Fruit fly (Drosophila melanogaster) Kc167 (cell line): ENCODE measurements around the gene CG8135.

Experiments used
- Myc ChIP-seq: fragments of >200 bp; optimal IDR thresholded peaks from 2 replicates; lab custom pipeline; 2017; ENCODE audit warnings: missing external identifiers
- Sin3A ChIP-seq: fragments of >200 bp; optimal IDR thresholded peaks from 2 replicates; lab custom pipeline; 2018; ENCODE audit warnings: missing external identifiers
- h ChIP-seq: fragments of >200 bp; optimal IDR thresholded peaks from 3 replicates; lab custom pipeline; 2018; ENCODE audit warnings: missing external identifiers
- insv ChIP-seq: fragments of >200 bp; optimal IDR thresholded peaks from 3 replicates; lab custom pipeline; 2018; ENCODE audit warnings: missing external identifiers
- psq ChIP-seq: fragments of >200 bp; optimal IDR thresholded peaks from 2 replicates; lab custom pipeline; 2017; ENCODE audit warnings: missing external identifiers
- ttk ChIP-seq: sonication (Bioruptor generic); optimal IDR thresholded peaks from 2 replicates; lab custom pipeline; 2017; ENCODE audit warnings: missing external identifiers

The CG8135 gene

DNA sequence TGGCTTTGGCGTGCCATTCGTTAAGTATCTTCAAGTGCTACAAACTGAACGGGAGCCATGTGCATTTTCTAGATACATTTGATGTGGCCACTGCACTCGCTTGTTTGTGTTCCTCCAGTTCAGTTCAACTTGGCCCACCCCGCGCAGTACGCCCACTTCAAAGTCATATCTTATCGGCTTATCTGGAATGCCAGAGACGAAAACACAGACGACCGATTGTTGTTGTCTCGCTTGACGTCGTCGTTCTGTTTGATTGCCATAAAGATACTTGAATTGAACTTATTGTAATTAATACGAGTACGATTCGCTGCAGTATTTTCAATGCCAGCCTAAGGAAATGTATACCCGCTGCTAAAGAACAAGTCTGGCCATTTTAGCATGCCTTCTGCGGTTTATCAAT lies 16.6 kb upstream of the CG8135 start:
- TF ChIP-seq Sin3A (lab: Kevin White, UChicago) (no peak), insv (lab: Kevin White, UChicago) (no peak), psq (lab: Kevin White, UChicago) (no peak), Myc (no peak), ttk (lab: Kevin White, UChicago) (no peak), h (lab: Kevin White, UChicago) (no peak)

DNA sequence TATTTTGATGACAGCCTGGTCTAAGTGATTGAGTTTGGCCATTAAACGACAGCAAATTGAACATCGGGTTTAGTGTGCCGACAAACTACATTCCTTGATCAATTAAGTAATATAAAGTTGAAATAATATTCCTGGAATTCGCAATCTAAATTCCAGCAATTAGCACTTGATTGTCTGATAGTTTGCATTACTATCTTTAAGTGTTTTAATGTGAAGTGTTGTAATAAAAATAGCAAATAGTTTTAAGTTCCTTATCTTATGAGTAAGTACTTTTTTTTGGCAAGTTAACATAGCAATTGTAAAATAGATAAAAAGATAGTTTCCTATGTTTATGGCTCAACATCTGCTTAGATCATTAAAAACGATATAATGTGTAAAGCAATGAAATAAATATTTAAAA lies 15.9 kb upstream of the CG8135 start:
- TF ChIP-seq psq (lab: Kevin White, UChicago), result no peak
- no peak for TF ChIP-seq insv (lab: Kevin White, UChicago)
- TF ChIP-seq Sin3A (lab: Kevin White, UChicago), result no peak

DNA sequence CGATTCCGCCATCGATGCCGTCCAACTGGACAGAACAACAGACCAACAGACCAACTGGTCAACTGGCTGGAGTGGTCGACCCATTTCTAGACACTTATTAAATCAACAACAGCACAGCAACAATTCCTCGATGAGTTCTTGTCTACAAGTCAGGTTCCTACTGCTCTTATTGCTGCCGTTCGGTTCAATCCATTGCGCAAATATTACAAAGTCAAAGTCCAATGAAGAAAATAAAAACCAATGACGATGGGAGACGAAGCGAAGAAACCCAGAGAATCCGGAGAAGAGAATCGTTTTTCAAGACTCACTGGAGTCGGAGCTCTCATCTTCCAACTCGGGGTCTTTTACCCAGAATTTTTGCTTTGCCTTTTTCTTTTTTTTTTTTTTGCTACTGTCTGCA lies 15.2 kb upstream of the CG8135 start:
- no peak for TF ChIP-seq Sin3A (lab: Kevin White, UChicago)
- no peak for TF ChIP-seq ttk (lab: Kevin White, UChicago)
- TF ChIP-seq insv (lab: Kevin White, UChicago), result no peak
- TF ChIP-seq Myc, result no peak
- no peak for TF ChIP-seq psq (lab: Kevin White, UChicago)
- no peak for TF ChIP-seq h (lab: Kevin White, UChicago)

DNA sequence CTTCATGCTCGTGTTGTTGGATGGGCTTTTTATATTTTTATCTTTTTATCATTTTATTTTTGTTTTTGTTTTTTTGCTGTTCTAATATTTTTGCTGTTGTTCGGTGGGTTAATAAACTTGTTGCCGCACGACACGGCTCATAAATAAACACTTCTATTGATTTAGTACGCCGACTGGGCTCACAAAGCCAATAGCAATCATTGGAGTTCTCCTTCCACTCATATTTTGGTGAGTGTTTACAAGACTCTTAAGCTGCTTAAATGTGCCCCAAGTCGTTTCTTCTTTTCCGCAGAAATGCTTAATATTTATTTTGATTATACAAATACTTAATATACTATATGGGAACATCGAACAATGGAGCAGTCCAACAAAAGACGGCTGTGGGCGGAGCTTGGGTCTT lies 14.0 kb upstream of the CG8135 start:
- no peak for TF ChIP-seq insv (lab: Kevin White, UChicago)
- no peak for TF ChIP-seq psq (lab: Kevin White, UChicago)
- TF ChIP-seq Sin3A (lab: Kevin White, UChicago), result no peak
- TF ChIP-seq h (lab: Kevin White, UChicago), result no peak
- no peak for TF ChIP-seq ttk (lab: Kevin White, UChicago)
- no peak for TF ChIP-seq Myc

DNA sequence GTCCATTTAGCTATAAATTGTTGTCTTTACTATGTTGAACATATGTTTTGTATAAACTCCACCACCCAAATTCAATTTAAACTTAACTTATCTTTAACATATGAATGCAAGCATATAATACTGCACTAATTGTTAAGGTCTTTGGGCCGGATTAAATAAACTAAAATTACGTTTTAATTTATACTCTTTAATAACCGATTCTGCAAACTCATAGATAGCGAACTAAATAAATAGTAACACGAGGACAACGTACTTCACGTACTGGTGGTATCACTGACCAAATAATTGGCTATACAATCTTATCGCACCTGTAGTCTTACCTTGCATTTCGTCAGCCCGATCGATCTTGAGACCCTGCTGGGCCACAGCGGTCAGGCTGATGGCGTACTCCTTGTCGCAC lies 11.8 kb upstream of the CG8135 start:
- TF ChIP-seq insv (lab: Kevin White, UChicago) (no peak), h (lab: Kevin White, UChicago) (no peak), psq (lab: Kevin White, UChicago) (no peak), Sin3A (lab: Kevin White, UChicago) (no peak), Myc (no peak), ttk (lab: Kevin White, UChicago) (no peak)

DNA sequence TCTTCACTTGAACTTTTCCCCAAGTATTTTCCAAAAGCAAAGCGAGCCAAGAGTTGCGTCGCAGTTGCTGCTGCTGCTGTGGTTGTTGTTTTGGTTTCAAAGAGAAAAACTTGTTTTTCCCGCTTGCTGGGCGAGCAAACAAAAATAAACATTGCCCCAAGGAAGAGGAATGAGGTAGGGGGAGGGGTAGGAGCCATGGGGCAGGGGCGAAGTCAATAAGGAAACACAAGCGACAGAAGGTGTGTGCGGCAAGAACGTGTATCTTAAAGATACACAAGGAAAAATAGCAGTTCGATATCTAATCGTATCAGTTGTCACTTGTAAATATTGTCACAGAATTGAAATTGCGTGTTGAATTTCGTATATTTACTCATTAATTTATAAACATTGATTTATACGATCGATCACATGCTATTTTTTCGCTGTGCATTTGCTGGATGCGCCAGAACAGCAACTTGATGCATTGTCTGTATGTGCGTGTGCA lies 10.6 kb upstream of the CG8135 start:
- TF ChIP-seq Sin3A (lab: Kevin White, UChicago) (no peak), Myc (no peak), insv (lab: Kevin White, UChicago) (no peak), ttk (lab: Kevin White, UChicago) (no peak), h (lab: Kevin White, UChicago) (no peak), psq (lab: Kevin White, UChicago) (no peak)

DNA sequence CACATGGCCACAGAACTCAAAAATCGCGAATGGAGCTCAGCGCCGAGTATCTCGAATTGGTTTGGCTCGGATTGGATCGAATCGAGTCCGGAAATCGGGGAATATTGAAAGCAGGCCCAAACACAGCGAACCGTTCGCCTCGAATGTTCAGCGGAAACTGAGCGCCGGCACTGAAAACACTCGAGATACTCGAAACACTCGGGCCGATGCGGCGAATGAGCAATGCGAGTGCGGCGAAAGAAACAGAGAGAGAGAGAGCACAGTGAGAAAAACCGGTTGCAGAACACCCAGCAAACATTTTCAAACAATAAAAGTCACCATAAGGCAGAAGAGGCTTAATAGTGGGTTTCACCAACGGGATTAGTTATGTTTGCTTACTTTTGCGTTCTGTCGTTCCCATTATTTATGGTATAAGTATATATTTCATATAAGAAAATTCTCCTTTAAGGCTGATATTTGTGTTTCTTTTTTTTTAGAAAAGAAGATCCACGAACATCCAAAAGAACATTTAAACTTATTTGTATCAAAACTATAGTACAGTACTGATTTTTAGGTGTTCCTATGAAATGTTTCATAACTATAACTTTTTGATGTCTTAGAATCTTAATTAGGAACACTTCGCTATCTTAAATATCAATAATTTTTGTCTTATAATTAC lies 9.7 kb upstream of the CG8135 start, which contains the start of gene FER:
FER (minus strand) TSS at position 162 of the 658 bp plus-strand sequence.
- TF ChIP-seq psq (lab: Kevin White, UChicago) (no peak), ttk (lab: Kevin White, UChicago) (no peak), insv (lab: Kevin White, UChicago) (no peak), h (lab: Kevin White, UChicago) (no peak), Myc (no peak), Sin3A (lab: Kevin White, UChicago) (no peak)

DNA sequence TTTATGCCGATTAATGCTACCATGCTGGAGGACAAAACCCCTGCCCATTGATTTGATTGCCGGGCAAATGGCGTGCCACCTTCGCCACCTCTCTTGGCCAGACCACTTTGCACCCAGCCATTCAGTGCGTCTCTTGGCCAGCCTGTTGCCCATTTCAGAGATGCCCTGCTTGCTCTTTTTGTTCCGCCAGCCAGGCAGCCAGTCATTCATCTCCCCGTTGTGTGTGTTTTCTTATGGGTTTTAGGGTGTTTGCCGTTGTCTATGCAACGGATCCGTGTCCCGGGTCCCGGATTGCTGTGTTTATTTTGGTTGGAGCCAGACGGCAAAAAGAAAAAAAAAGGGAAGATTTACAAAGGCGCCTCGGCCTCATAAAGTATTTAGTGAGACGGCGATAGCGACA lies 8.2 kb upstream of the CG8135 start:
- no peak for TF ChIP-seq psq (lab: Kevin White, UChicago)
- no peak for TF ChIP-seq insv (lab: Kevin White, UChicago)
- no peak for TF ChIP-seq Myc
- no peak for TF ChIP-seq Sin3A (lab: Kevin White, UChicago)
- TF ChIP-seq ttk (lab: Kevin White, UChicago), result no peak
- TF ChIP-seq h (lab: Kevin White, UChicago), result no peak

DNA sequence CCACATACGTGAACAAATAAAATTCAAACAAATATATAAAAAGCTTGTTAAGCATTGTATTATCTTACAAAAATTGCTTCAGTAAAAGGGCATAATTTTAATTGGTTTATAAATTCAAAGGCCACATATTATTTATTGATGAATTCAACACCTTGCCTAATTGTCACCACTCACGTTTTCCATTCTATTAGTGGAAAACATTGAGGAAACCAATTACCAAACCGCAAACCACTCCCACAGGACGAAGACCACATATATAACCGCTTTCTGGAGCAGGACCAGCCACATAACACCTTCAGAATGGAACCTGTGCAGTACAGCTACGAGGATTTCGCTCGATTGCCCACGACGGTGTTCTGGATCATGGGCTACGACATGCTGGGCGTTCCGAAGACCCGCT lies 6.3 kb upstream of the CG8135 start, which contains the start of gene Or85f:
Or85f (plus strand) TSS at position 301 of the 400 bp plus-strand sequence.
- TF ChIP-seq Myc (no peak), Sin3A (lab: Kevin White, UChicago) (no peak), insv (lab: Kevin White, UChicago) (no peak), h (lab: Kevin White, UChicago) (no peak), psq (lab: Kevin White, UChicago) (no peak)

DNA sequence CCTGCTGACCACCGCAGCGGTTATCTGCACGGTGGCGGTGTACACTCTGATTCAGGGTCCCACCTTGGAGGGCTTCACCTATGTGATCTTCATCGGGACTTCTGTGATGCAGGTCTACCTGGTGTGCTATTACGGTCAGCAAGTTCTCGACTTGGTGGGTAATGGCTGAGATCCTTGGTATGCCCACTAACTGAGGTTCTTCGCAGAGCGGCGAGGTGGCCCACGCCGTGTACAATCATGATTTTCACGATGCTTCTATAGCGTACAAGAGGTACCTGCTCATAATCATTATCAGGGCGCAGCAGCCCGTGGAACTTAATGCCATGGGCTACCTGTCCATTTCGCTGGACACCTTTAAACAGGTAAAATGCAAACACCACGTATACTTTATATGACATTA lies 5.1 kb upstream of the CG8135 start:
- TF ChIP-seq ttk (lab: Kevin White, UChicago), result no peak
- TF ChIP-seq insv (lab: Kevin White, UChicago), result no peak
- no peak for TF ChIP-seq Myc
- TF ChIP-seq psq (lab: Kevin White, UChicago), result no peak
- no peak for TF ChIP-seq Sin3A (lab: Kevin White, UChicago)

DNA sequence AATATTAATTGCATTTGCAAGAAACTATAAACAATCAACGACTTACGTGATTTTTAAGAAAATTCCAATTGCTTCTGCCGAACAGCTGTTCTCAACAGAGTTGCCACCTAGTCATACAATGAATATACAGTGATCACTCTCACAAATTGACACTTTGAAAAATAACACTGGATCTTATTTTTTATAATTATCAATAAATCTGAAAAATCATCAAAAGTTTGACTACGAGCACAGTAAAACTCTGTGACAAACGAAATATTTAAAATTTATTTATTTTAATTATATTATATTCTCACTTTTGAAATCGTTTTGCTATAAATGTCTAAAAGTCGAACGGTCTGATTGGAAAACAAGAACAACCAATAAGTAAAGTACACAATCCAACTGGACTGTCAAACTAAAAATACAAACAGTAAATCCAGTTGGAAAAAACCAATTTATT lies 4.2 kb upstream of the CG8135 start, which contains the start of gene CG34117:
CG34117 (minus strand) TSS at position 103 of the 442 bp plus-strand sequence.
- TF ChIP-seq Sin3A (lab: Kevin White, UChicago) (no peak), psq (lab: Kevin White, UChicago) (no peak), h (lab: Kevin White, UChicago) (no peak), insv (lab: Kevin White, UChicago) (no peak), ttk (lab: Kevin White, UChicago) (no peak), Myc (no peak)

DNA sequence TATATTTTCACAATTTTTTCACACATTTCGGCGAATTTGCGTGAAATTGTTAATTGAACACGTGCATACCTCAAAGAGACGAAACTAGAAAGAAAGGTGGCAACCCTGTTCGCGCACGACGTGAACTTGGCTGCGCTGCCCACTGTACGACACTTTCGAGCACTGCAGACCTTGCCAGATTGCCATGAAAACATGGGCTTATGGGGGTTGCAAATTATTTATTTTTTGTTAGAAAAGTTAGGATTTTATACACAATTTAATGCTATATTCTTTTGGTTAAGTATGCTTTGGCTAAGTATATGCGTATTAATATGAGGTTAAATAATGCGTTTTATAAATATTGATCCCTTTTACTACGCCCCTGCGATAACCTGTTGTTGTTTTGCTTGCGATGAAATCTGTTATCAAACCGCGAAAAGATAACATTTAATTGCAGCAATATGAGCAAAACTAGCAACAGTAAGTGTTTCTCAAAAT lies 3.0 kb upstream of the CG8135 start, which contains the start of the genes RpL34b and CG8132:
RpL34b (minus strand) TSS at position 100 of the 477 bp plus-strand sequence.
CG8132 (plus strand) TSS at position 369 of the 477 bp plus-strand sequence.
- TF ChIP-seq ttk (lab: Kevin White, UChicago) (no peak), psq (lab: Kevin White, UChicago) (no peak)
